Worm (Caenorhabditis elegans): Measurements from ENCODE around the gene C50E3.9.

The C50E3.9 gene

DNA sequence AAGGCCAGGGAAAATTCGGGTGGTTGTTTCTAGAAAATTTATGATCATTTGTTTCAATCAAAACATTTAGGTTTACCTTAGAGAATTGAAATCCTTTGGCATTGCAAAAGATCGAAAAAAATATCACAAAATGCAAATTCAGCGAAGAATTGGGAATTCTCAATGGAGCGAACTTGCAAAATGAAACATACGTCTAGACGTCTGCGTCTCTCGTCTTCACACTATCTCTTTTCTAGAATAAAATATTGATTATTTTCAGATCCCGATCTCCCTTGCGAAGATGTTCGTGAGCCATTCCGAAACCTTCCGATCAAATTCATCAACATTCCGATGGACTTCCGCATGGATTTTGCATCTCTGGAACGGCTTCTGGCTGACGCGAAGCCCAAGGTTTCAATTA, 19.7 kb downstream of the C50E3.9 start, which contains the start of gene ets-6 (continued):
- no peak for TF ChIP-seq cebp-1 (GFP tag; IDR thresholded peaks at IDR 0.05)
- peak; percentile 17 for TF ChIP-seq cebp-1 (tag; optimal IDR thresholded peaks at IDR 0.05)
- TF ChIP-seq ekl-4 (GFP tag; IDR thresholded peaks at IDR 0.05): peak; percentile 25; the same call in 1 of the 2 replicates
- TF ChIP-seq snpc-4 (GFP tag; optimal IDR thresholded peaks at IDR 0.05): no peak
- TF ChIP-seq snpc-4 (tag; optimal IDR thresholded peaks at IDR 0.05): no peak
- TF ChIP-seq B0019.2 (GFP tag; conservative IDR thresholded peaks at IDR 0.05): no peak
- TF ChIP-seq nfya-1 (tag; optimal IDR thresholded peaks at IDR 0.05; ENCODE audit: borderline replicate concordance, insufficient read depth): no peak
- TF ChIP-seq hlh-26 (GFP tag; conservative IDR thresholded peaks at IDR 0.05): no peak
- no peak for TF ChIP-seq lin-26 (GFP tag; IDR thresholded peaks at IDR 0.05)
- no peak for TF ChIP-seq chd-7 (tag; optimal IDR thresholded peaks at IDR 0.05)
- TF ChIP-seq ceh-100 (GFP tag; IDR thresholded peaks at IDR 0.05): no peak
- no peak for TF ChIP-seq ZK185.1 (tag; optimal IDR thresholded peaks at IDR 0.05; ENCODE audit: poor library complexity, severe bottlenecking)
- TF ChIP-seq mes-4 (tag; optimal IDR thresholded peaks at IDR 0.05): no peak
- TF ChIP-seq ztf-25 (GFP tag; IDR thresholded peaks at IDR 0.05): no peak
- no peak for TF ChIP-seq C06A6.2 (GFP tag; conservative IDR thresholded peaks at IDR 0.05)
- TF ChIP-seq lir-1 (GFP tag; conservative IDR thresholded peaks at IDR 0.05): no peak
- TF ChIP-seq madf-8 (GFP tag; conservative IDR thresholded peaks at IDR 0.05): no peak
- TF ChIP-seq B0336.3 (GFP tag; IDR thresholded peaks at IDR 0.05): 0 out of 2 replicates have a peak, but pooled peaks have one; percentile 10
- no peak for TF ChIP-seq sptf-2 (GFP tag; optimal IDR thresholded peaks at IDR 0.05)
- TF ChIP-seq hmg-1.2 (GFP tag; IDR thresholded peaks at IDR 0.05): peak; percentile 91
- no peak for TF ChIP-seq tbx-9 (tag; optimal IDR thresholded peaks at IDR 0.05; ENCODE audit: borderline replicate concordance)
- no peak for TF ChIP-seq F23B12.7 (tag; optimal IDR thresholded peaks at IDR 0.05; ENCODE audit: insufficient read depth)
- TF ChIP-seq somi-1 (GFP tag; optimal IDR thresholded peaks at IDR 0.05): no peak
- TF ChIP-seq F37B4.10 (GFP tag; IDR thresholded peaks at IDR 0.05): no peak
- no peak for TF ChIP-seq bed-2 (GFP tag; IDR thresholded peaks at IDR 0.05)
- peak; percentile 34; the same call in 1 of the 2 replicates for TF ChIP-seq D2030.7 (GFP tag; IDR thresholded peaks at IDR 0.05)
- no peak for TF ChIP-seq nhr-120 (GFP tag; IDR thresholded peaks at IDR 0.05)
- no peak for TF ChIP-seq nhr-90 (tag; optimal IDR thresholded peaks at IDR 0.05)
- no peak for TF ChIP-seq ama-1 (optimal IDR thresholded peaks at IDR 0.05)
- no peak for TF ChIP-seq ama-1 (GFP tag; optimal IDR thresholded peaks at IDR 0.05)
- peak; percentile 17 for TF ChIP-seq snpc-3.4 (tag; optimal IDR thresholded peaks at IDR 0.05)
- no peak for TF ChIP-seq pbrm-1 (GFP tag; IDR thresholded peaks at IDR 0.05)
- no peak for TF ChIP-seq repo-1 (tag; optimal IDR thresholded peaks at IDR 0.05)
- TF ChIP-seq ceh-27 (GFP tag; optimal IDR thresholded peaks at IDR 0.05): no peak
- no peak for TF ChIP-seq Y67H2A.10 (GFP tag; conservative IDR thresholded peaks at IDR 0.05)
- no peak for TF ChIP-seq Y95B8A.8 (GFP tag; IDR thresholded peaks at IDR 0.05)
- TF ChIP-seq dpl-1 (GFP tag; optimal IDR thresholded peaks at IDR 0.05): no peak
- no peak for TF ChIP-seq ztf-22 (GFP tag; optimal IDR thresholded peaks at IDR 0.05)
- TF ChIP-seq atf-7 (tag; optimal IDR thresholded peaks at IDR 0.05): no peak
- TF ChIP-seq Y53G8AR.9 (GFP tag; conservative IDR thresholded peaks at IDR 0.05): no peak
- TF ChIP-seq pha-4 (tag; optimal IDR thresholded peaks at IDR 0.05): no peak
- no peak for TF ChIP-seq mxl-1 (tag; optimal IDR thresholded peaks at IDR 0.05)
- TF ChIP-seq xnd-1 (tag; optimal IDR thresholded peaks at IDR 0.05): no peak
- TF ChIP-seq sea-2 (GFP tag; IDR thresholded peaks at IDR 0.05): no peak
- no peak for TF ChIP-seq unc-62 (GFP tag; optimal IDR thresholded peaks at IDR 0.05)
- TF ChIP-seq dox-1 (GFP tag; IDR thresholded peaks at IDR 0.05): peak; percentile 56
- TF ChIP-seq snpc-1.3 (tag; optimal IDR thresholded peaks at IDR 0.05; ENCODE audit: insufficient read depth): no peak
- no peak; the same call in 1 of the 2 replicates for TF ChIP-seq ceh-91 (GFP tag; IDR thresholded peaks at IDR 0.05)
- no peak for TF ChIP-seq let-526 (GFP tag; IDR thresholded peaks at IDR 0.05)
- no peak for TF ChIP-seq F57A8.1 (GFP tag; optimal IDR thresholded peaks at IDR 0.05)

Measured in whole organism, young adult.